Worm (Caenorhabditis elegans) whole organism, young adult: ENCODE results near the gene fbxa-99.

Experiments
- B0336.3 ChIP-seq: fragments of 200-800 bp; sonication (Bioruptor generic); IDR thresholded peaks from 2 replicates; pipeline ENCODE4 v1.3.6; 2022; ENCODE audit warnings: missing genetic modification characterization, missing compliant biosample characterization
- F57C9.4 ChIP-seq: sonication (generic microtip); optimal IDR thresholded peaks from 2 replicates; lab custom pipeline; 2017; ENCODE audit warnings: mild to moderate bottlenecking, missing genetic modification characterization, missing compliant biosample characterization
- ama-1 ChIP-seq, 3 experiments: fragments of 150-350 bp in 1 of 3; sonication (generic microtip) in 2 of 3; optimal IDR thresholded peaks; 2 replicates each; lab custom pipeline; 2014 to 2018; ENCODE audit warnings: missing biosample characterization in 2 of 3, missing genetic modification characterization in 2 of 3, missing genetic modification reagents in 2 of 3
- ceh-100 ChIP-seq: fragments of 200-800 bp; sonication (Bioruptor generic); IDR thresholded peaks from 2 replicates; pipeline ENCODE4 v1.3.6; 2022; ENCODE audit warnings: missing genetic modification reagents, missing genetic modification characterization, missing compliant biosample characterization
- nfyb-1 ChIP-seq: fragments of 200-800 bp; sonication (Bioruptor generic); IDR thresholded peaks from 2 replicates; pipeline ENCODE4 v1.3.6; 2022; ENCODE audit warnings: missing genetic modification reagents, missing genetic modification characterization, missing compliant biosample characterization
- pha-4 ChIP-seq: fragments of 150-350 bp; sonication (generic microtip); optimal IDR thresholded peaks from 2 replicates; lab custom pipeline; 2014; ENCODE audit warnings: missing biosample characterization, missing genetic modification reagents, missing genetic modification characterization
- repo-1 ChIP-seq: sonication (generic microtip); optimal IDR thresholded peaks from 2 replicates; lab custom pipeline; 2017; ENCODE audit warnings: mild to moderate bottlenecking, missing genetic modification characterization, missing compliant biosample characterization
- rpc-1 ChIP-seq, 2 experiments: fragments of 150-350 bp in 1 of 2; sonication (generic microtip) in 1 of 2; optimal IDR thresholded peaks; 2 replicates each; lab custom pipeline; 2014 to 2018; ENCODE audit warnings: missing biosample characterization in 1 of 2, missing genetic modification characterization in 1 of 2, missing genetic modification reagents in 1 of 2, missing genotype in 1 of 2
- snpc-1.3 ChIP-seq: sonication (generic microtip); optimal IDR thresholded peaks from 2 replicates; lab custom pipeline; 2017; ENCODE audit warnings: missing genetic modification characterization, mild to moderate bottlenecking, missing compliant biosample characterization, antibody characterized with exemption, moderate library complexity, missing genotype, missing genetic modification reagents; ENCODE audit not compliant: insufficient read depth

- TF ChIP-seq repo-1 (no peak), pha-4 (tag; lab: Kevin White, UChicago) (no peak), rpc-1 (optimal IDR thresholded peaks at IDR 0.05; lab: Kevin White, UChicago) (no peak), rpc-1 (tag; optimal IDR thresholded peaks at IDR 0.05; lab: Kevin White, UChicago) (no peak), ceh-100 (GFP tag; lab: Robert Waterston, UW) (no peak), nfyb-1 (GFP tag; lab: Robert Waterston, UW) (no peak), ama-1 (optimal IDR thresholded peaks at IDR 0.05; lab: Kevin White, UChicago) (no peak), ama-1 (GFP tag; optimal IDR thresholded peaks at IDR 0.05; lab: Kevin White, UChicago) (no peak), F57C9.4 (no peak), snpc-1.3 (no peak), B0336.3 (GFP tag; lab: Robert Waterston, UW) (no peak)
These were observed 13.0 kb downstream of the fbxa-99 start, which contains the start of gene F36G9.7 for ce11 chrV:15969653-15970052.
